Worm (Caenorhabditis elegans) whole organism, L3 larva: ENCODE measurements around the gene sod-5.

Experiments
- ama-1 ChIP-seq: fragments of 150-350 bp; optimal IDR thresholded peaks from 2 replicates; lab custom pipeline; 2018
- ceh-82 ChIP-seq: fragments of 150-350 bp; optimal IDR thresholded peaks from 2 replicates; lab custom pipeline; 2014; ENCODE audit warnings: missing biosample characterization, missing genetic modification characterization
- elt-2 ChIP-seq: sonication (generic microtip); optimal IDR thresholded peaks from 2 replicates; lab custom pipeline; 2016; ENCODE audit warnings: missing genetic modification reagents, mild to moderate bottlenecking, missing genetic modification characterization, missing compliant biosample characterization
- elt-3 ChIP-seq, 3 experiments: fragments of 150-350 bp in 1 of 3; sonication (generic microtip) in 2 of 3; optimal IDR thresholded peaks; 2 replicates in 2 of 3; 4 replicates in 1 of 3; lab custom pipeline; 2014 to 2017; ENCODE audit warnings: missing biosample characterization in 3 of 3, missing genetic modification characterization in 3 of 3
- jun-1 ChIP-seq: fragments of 150-350 bp; optimal IDR thresholded peaks from 2 replicates; lab custom pipeline; 2014; ENCODE audit warnings: missing biosample characterization, missing genetic modification reagents, missing genetic modification characterization
- lin-15B ChIP-seq: fragments of 150-350 bp; optimal IDR thresholded peaks from 2 replicates; lab custom pipeline; 2014; ENCODE audit warnings: missing biosample characterization, missing genetic modification characterization
- lin-39 ChIP-seq: fragments of 150-350 bp; optimal IDR thresholded peaks from 2 replicates; lab custom pipeline; 2018; ENCODE audit warnings: missing biosample characterization, missing genetic modification reagents, missing genetic modification characterization
- nhr-23 ChIP-seq: fragments of 150-350 bp; optimal IDR thresholded peaks from 2 replicates; lab custom pipeline; 2014; ENCODE audit warnings: missing biosample characterization, missing genetic modification reagents, missing genetic modification characterization
- nhr-25 ChIP-seq: sonication (generic microtip); optimal IDR thresholded peaks from 2 replicates; lab custom pipeline; 2017; ENCODE audit warnings: missing biosample characterization, missing genetic modification characterization
- nhr-76 ChIP-seq: fragments of 150-350 bp; sonication (generic microtip); optimal IDR thresholded peaks from 5 replicates; lab custom pipeline; 2014; ENCODE audit warnings: missing biosample characterization, missing genetic modification characterization
- pha-4 ChIP-seq: fragments of 150-350 bp; optimal IDR thresholded peaks from 2 replicates; lab custom pipeline; 2014; ENCODE audit warnings: missing biosample characterization, missing genetic modification reagents, missing genetic modification characterization

DNA sequence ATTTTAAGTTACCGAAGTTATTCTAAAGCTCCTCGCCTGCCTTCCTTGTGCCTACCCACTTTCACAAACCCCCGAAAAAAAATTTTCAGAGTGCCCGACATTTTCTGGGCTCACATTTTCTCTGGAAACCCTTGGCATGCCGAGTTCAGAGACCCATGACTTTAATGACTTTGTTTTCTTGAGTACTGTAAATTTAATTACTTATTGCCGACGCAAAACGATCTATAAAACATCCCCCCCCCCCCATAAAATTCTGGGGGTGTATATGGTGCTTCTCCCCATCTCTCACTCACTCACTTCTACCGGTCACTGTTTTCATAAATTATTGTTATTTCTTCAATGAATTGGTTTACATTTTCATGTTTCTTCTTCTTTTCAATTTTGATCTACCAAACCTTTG, 49.5 kb upstream of the sod-5 start, which contains the start of gene try-9:
- TF ChIP-seq nhr-25 (tag; lab: Kevin White, UChicago) (no peak), lin-15B (tag; lab: Kevin White, UChicago) (no peak), elt-3 (tag; optimal IDR thresholded peaks at IDR 0.05; lab: Kevin White, UChicago) (no peak), nhr-23 (tag; lab: Kevin White, UChicago) (no peak), elt-2 (no peak), ceh-82 (tag; lab: Kevin White, UChicago) (no peak), pha-4 (no peak), nhr-76 (no peak), jun-1 (tag; lab: Kevin White, UChicago) (no peak), ama-1 (lab: Kevin White, UChicago) (no peak), lin-39 (no peak)
